Fruit fly (Drosophila melanogaster) whole organism, pupa: ENCODE results near the gene Smyd4-2.

Experiments used
- CG10348 ChIP-seq: fragments of 200-800 bp; sonication (Bioruptor generic); IDR thresholded peaks from 2 replicates; pipeline ENCODE4 v1.3.6; 2022; ENCODE audit warnings: missing biosample characterization, missing genetic modification characterization
- CG14655 ChIP-seq: fragments of 200-800 bp; sonication (Bioruptor generic); optimal IDR thresholded peaks from 3 replicates; lab custom pipeline; 2017; ENCODE audit warnings: mild to moderate bottlenecking, missing biosample characterization, missing genetic modification reagents, missing genetic modification characterization
- CG15710 ChIP-seq: fragments of 200-800 bp; sonication (Bioruptor generic); optimal IDR thresholded peaks from 2 replicates; lab custom pipeline; 2018; ENCODE audit warnings: missing biosample characterization, mild to moderate bottlenecking, missing genetic modification characterization, moderate library complexity
- CG8301 ChIP-seq: fragments of 200-800 bp; sonication (Bioruptor generic); optimal IDR thresholded peaks from 2 replicates; lab custom pipeline; 2018; ENCODE audit warnings: missing biosample characterization, mild to moderate bottlenecking, missing genetic modification characterization
- CG9948 ChIP-seq: fragments of 200-800 bp; sonication (Bioruptor generic); optimal IDR thresholded peaks from 2 replicates; lab custom pipeline; 2018; ENCODE audit warnings: missing biosample characterization, mild to moderate bottlenecking, missing genetic modification characterization, moderate library complexity
- EcR ChIP-seq: fragments of 200-800 bp; sonication (Bioruptor generic); optimal IDR thresholded peaks from 3 replicates; lab custom pipeline; 2019; ENCODE audit warnings: missing biosample characterization, missing genetic modification characterization, mild to moderate bottlenecking, moderate library complexity, missing genetic modification reagents
- Pif1A ChIP-seq: fragments of 200-800 bp; sonication (Bioruptor generic); optimal IDR thresholded peaks from 3 replicates; lab custom pipeline; 2016; ENCODE audit warnings: missing biosample characterization, missing genetic modification characterization
- Pif1B ChIP-seq: fragments of 200-800 bp; sonication (Bioruptor generic); optimal IDR thresholded peaks from 3 replicates; lab custom pipeline; 2016; ENCODE audit warnings: missing biosample characterization, missing genetic modification characterization
- fd96Ca ChIP-seq: fragments of 200-800 bp; sonication (Bioruptor generic); IDR thresholded peaks from 3 replicates; pipeline ENCODE4 v1.3.6; 2022; ENCODE audit warnings: missing biosample characterization, missing genetic modification characterization

DNA sequence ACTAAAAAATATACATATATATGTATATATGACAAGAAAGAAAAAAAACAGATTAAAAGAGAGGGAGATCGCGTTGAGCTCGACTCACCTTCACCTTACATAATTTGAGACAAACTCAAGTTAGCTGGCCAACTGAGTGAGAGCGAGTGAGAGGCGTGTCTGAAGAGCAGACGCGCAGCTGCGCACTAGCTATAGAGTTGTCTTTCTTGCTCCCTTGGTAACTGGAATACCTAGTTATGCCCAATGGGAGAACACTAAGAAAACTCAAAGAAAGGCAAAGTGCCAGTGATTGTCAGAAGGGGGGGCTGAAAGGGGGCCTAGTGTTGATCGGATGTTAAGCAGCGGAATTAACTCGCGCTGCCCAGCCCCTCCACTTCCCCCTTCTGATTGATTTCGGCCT lies 32.7 kb upstream of the Smyd4-2 start:
- no peak for TF ChIP-seq CG14655 (GFP tag; lab: Kevin White, UChicago)
- no peak for TF ChIP-seq CG9948 (tag; lab: Kevin White, UChicago)
- no peak for TF ChIP-seq fd96Ca (GFP tag; lab: Robert Waterston, UW)
- no peak for TF ChIP-seq Pif1B
- no peak for TF ChIP-seq CG10348 (GFP tag; lab: Robert Waterston, UW)
- TF ChIP-seq EcR (GFP tag; lab: Kevin White, UChicago): no peak
- TF ChIP-seq CG8301: no peak
- no peak for TF ChIP-seq CG15710 (tag; lab: Kevin White, UChicago)
- TF ChIP-seq Pif1A: no peak
